Fruit fly (Drosophila melanogaster) whole organism: ENCODE data around the gene Nhe1.

Experiments
- CG8478 ChIP-seq: fragments of >200 bp; optimal IDR thresholded peaks from 2 replicates; lab custom pipeline; 2018; ENCODE audit warnings: inconsistent platforms
- Dll ChIP-seq: fragments of >200 bp; optimal IDR thresholded peaks from 2 replicates; lab custom pipeline; 2017
- EcR ChIP-seq, 2 experiments: fragments of >200 bp; optimal IDR thresholded peaks; 2 replicates each; lab custom pipeline; 2017; ENCODE audit warnings: missing biosample characterization in 2 of 2, missing genetic modification characterization in 2 of 2, missing genetic modification reagents in 2 of 2
- pan ChIP-seq: fragments of >200 bp; optimal IDR thresholded peaks from 2 replicates; lab custom pipeline; 2017
- psq ChIP-seq: fragments of >200 bp; optimal IDR thresholded peaks from 2 replicates; lab custom pipeline; 2017
- usp ChIP-seq: fragments of >200 bp; optimal IDR thresholded peaks from 2 replicates; lab custom pipeline; 2017; ENCODE audit warnings: missing biosample characterization, missing genetic modification characterization, mixed read lengths

The Nhe1 gene

dm6 chr2L:121456-121831 is 14.9 kb upstream of the Nhe1 start, which contains the start of gene CG4822:
TSS of gene CG4822 (minus strand) at chr2L:121754.
- TF ChIP-seq EcR (GFP tag; optimal IDR thresholded peaks at IDR 0.05; lab: Kevin White, UChicago) = peak in 1 of 2 experiments; percentile 91
- TF ChIP-seq Dll (lab: Kevin White, UChicago) = no peak
- no peak for TF ChIP-seq psq (lab: Kevin White, UChicago)
- TF ChIP-seq pan (lab: Kevin White, UChicago) = no peak
- TF ChIP-seq CG8478 (lab: Kevin White, UChicago) = no peak

- TF ChIP-seq EcR (GFP tag; optimal IDR thresholded peaks at IDR 0.05; lab: Kevin White, UChicago) (no peak), pan (lab: Kevin White, UChicago) (no peak), psq (lab: Kevin White, UChicago) (no peak), usp (GFP tag; lab: Kevin White, UChicago) (no peak), Dll (lab: Kevin White, UChicago) (no peak), CG8478 (lab: Kevin White, UChicago) (no peak)
Measured at dm6 chr2L:120492-121455, 14.2 kb upstream of the Nhe1 start.

- TF ChIP-seq pan (lab: Kevin White, UChicago) (no peak), usp (GFP tag; lab: Kevin White, UChicago) (no peak), Dll (lab: Kevin White, UChicago) (no peak), CG8478 (lab: Kevin White, UChicago) (no peak), psq (lab: Kevin White, UChicago) (no peak), EcR (GFP tag; optimal IDR thresholded peaks at IDR 0.05; lab: Kevin White, UChicago) (no peak)
Measured at dm6 chr2L:117750-118149, 11.2 kb upstream of the Nhe1 start.

dm6 chr2L:116388-116787 is 9.9 kb upstream of the Nhe1 start, which contains the start of gene CG13694:
TSS of gene CG13694 (minus strand) at chr2L:116488.
- TF ChIP-seq CG8478 (lab: Kevin White, UChicago) (no peak), pan (lab: Kevin White, UChicago) (no peak), Dll (lab: Kevin White, UChicago) (no peak), usp (GFP tag; lab: Kevin White, UChicago) (no peak), psq (lab: Kevin White, UChicago) (no peak), EcR (GFP tag; optimal IDR thresholded peaks at IDR 0.05; lab: Kevin White, UChicago) (no peak)

dm6 chr2L:114429-114828 is 7.9 kb upstream of the Nhe1 start, which contains the start of gene ND-15:
TSS of gene ND-15 (plus strand) at chr2L:114726.
- TF ChIP-seq psq (lab: Kevin White, UChicago) = no peak
- TF ChIP-seq CG8478 (lab: Kevin White, UChicago) = no peak

dm6 chr2L:110046-110445 is 3.5 kb upstream of the Nhe1 start:
- TF ChIP-seq pan (lab: Kevin White, UChicago) (no peak), EcR (GFP tag; optimal IDR thresholded peaks at IDR 0.05; lab: Kevin White, UChicago) (no peak), usp (GFP tag; lab: Kevin White, UChicago) (no peak), Dll (lab: Kevin White, UChicago) (no peak), CG8478 (lab: Kevin White, UChicago) (no peak)

dm6 chr2L:109098-109799 is 2.7 kb upstream of the Nhe1 start:
- no peak for TF ChIP-seq pan (lab: Kevin White, UChicago)
- no peak for TF ChIP-seq usp (GFP tag; lab: Kevin White, UChicago)

- TF ChIP-seq usp (GFP tag; lab: Kevin White, UChicago) = no peak
- no peak for TF ChIP-seq Dll (lab: Kevin White, UChicago)
- no peak for TF ChIP-seq pan (lab: Kevin White, UChicago)
- TF ChIP-seq EcR (GFP tag; optimal IDR thresholded peaks at IDR 0.05; lab: Kevin White, UChicago) = no peak
- TF ChIP-seq psq (lab: Kevin White, UChicago) = no peak
- TF ChIP-seq CG8478 (lab: Kevin White, UChicago) = no peak
Measured at dm6 chr2L:107476-108436, 1.2 kb upstream of the Nhe1 start.

- TF ChIP-seq Dll (lab: Kevin White, UChicago) (no peak), psq (lab: Kevin White, UChicago) (no peak), usp (GFP tag; lab: Kevin White, UChicago) (no peak), CG8478 (lab: Kevin White, UChicago) (no peak), pan (lab: Kevin White, UChicago) (no peak), EcR (GFP tag; optimal IDR thresholded peaks at IDR 0.05; lab: Kevin White, UChicago) (no peak)
Measured at dm6 chr2L:107032-107431, 500 bp upstream of the Nhe1 start.

- no peak for TF ChIP-seq psq (lab: Kevin White, UChicago)
- no peak for TF ChIP-seq EcR (GFP tag; optimal IDR thresholded peaks at IDR 0.05; lab: Kevin White, UChicago)
- no peak for TF ChIP-seq usp (GFP tag; lab: Kevin White, UChicago)
- TF ChIP-seq Dll (lab: Kevin White, UChicago) = no peak
- TF ChIP-seq pan (lab: Kevin White, UChicago) = no peak
- no peak for TF ChIP-seq CG8478 (lab: Kevin White, UChicago)
Measured at dm6 chr2L:102161-102761, 4.3 kb downstream of the Nhe1 start, which contains the start of gene Creld. TSS of gene Creld (plus strand) at chr2L:102380.
